Fruit fly (Drosophila melanogaster) Kc167 (cell line): ENCODE results near the gene Sodh2.

Experiments used
- Myc ChIP-seq: fragments of >200 bp; optimal IDR thresholded peaks from 2 replicates; lab custom pipeline; 2017; ENCODE audit warnings: missing external identifiers
- Sin3A ChIP-seq: fragments of >200 bp; optimal IDR thresholded peaks from 2 replicates; lab custom pipeline; 2018; ENCODE audit warnings: missing external identifiers
- h ChIP-seq: fragments of >200 bp; optimal IDR thresholded peaks from 3 replicates; lab custom pipeline; 2018; ENCODE audit warnings: missing external identifiers
- insv ChIP-seq: fragments of >200 bp; optimal IDR thresholded peaks from 3 replicates; lab custom pipeline; 2018; ENCODE audit warnings: missing external identifiers
- psq ChIP-seq: fragments of >200 bp; optimal IDR thresholded peaks from 2 replicates; lab custom pipeline; 2017; ENCODE audit warnings: missing external identifiers
- ttk ChIP-seq: sonication (Bioruptor generic); optimal IDR thresholded peaks from 2 replicates; lab custom pipeline; 2017; ENCODE audit warnings: missing external identifiers

DNA sequence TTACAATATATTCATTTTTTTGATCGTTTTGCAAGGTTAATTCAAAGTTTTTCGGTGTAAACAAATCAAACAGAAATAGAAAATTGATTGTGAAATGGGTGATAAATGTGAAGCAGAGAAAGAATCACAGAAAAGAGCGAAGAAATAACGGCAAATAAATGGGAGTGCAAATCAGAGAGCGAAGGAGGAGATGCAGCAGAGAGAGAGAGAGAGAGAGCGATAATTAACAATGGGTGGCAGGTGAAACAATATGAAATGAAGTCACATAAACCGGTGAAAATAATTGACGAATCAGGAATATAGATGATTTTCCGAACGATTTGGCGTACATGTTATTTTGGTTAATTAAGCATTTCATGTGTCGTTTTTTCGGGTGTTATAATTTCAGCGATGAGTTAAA, 12.2 kb upstream of the Sodh2 start:
- TF ChIP-seq Myc (lab: Kevin White, UChicago): no peak
- TF ChIP-seq insv: no peak
- TF ChIP-seq psq (lab: Kevin White, UChicago): no peak
- TF ChIP-seq h (lab: Kevin White, UChicago): no peak
- no peak for TF ChIP-seq Sin3A
- no peak for TF ChIP-seq ttk (lab: Kevin White, UChicago)
